Worm (Caenorhabditis elegans) whole organism, L1 larva: ENCODE data around the gene srj-42.

Experiments
- C34B4.2 ChIP-seq: sonication (generic microtip); optimal IDR thresholded peaks from 2 replicates; lab custom pipeline; 2017; ENCODE audit warnings: mild to moderate bottlenecking, missing genetic modification characterization, missing compliant biosample characterization
- F16B12.6 ChIP-seq: fragments of 150-350 bp; optimal IDR thresholded peaks from 2 replicates; lab custom pipeline; 2014; ENCODE audit warnings: missing biosample characterization, missing genetic modification characterization
- Y116A8C.19 ChIP-seq: sonication (generic microtip); optimal IDR thresholded peaks from 2 replicates; lab custom pipeline; 2016; ENCODE audit warnings: missing compliant biosample characterization, missing genetic modification characterization, borderline replicate concordance
- alr-1 ChIP-seq: fragments of 200-800 bp; sonication (Bioruptor generic); optimal IDR thresholded peaks from 2 replicates; lab custom pipeline; 2018; ENCODE audit warnings: borderline replicate concordance, mild to moderate bottlenecking, missing genetic modification characterization, missing compliant biosample characterization
- ceh-8 ChIP-seq: fragments of 200-800 bp; sonication (Bioruptor generic); optimal IDR thresholded peaks from 2 replicates; lab custom pipeline; 2018; ENCODE audit warnings: mild to moderate bottlenecking, missing genetic modification characterization, moderate library complexity, missing compliant biosample characterization
- ceh-88 ChIP-seq: fragments of 200-800 bp; sonication (Bioruptor generic); IDR thresholded peaks from 2 replicates; pipeline ENCODE4 v1.3.6; 2022; ENCODE audit warnings: missing genetic modification characterization, missing compliant biosample characterization
- ces-1 ChIP-seq: fragments of 150-350 bp; optimal IDR thresholded peaks from 2 replicates; lab custom pipeline; 2014; ENCODE audit warnings: missing biosample characterization, missing genetic modification reagents, missing genetic modification characterization
- dpl-1 ChIP-seq, 3 experiments: fragments of 150-350 bp in 2 of 3; sonication (generic microtip) in 1 of 3; optimal IDR thresholded peaks; 2 replicates each; lab custom pipeline; 2014 to 2017; ENCODE audit warnings: missing biosample characterization in 3 of 3, missing genetic modification characterization in 3 of 3, missing genetic modification reagents in 3 of 3
- efl-1 ChIP-seq, 4 experiments: fragments of 150-350 bp; optimal IDR thresholded peaks in 3 of 4; peaks in 1 of 4; 1 replicate in 1 of 4; 2 replicates in 3 of 4; lab custom pipeline; 2014; ENCODE audit warnings: missing biosample characterization in 2 of 4, missing genetic modification characterization in 2 of 4, missing genetic modification reagents in 2 of 4
- egl-27 ChIP-seq, 2 experiments: fragments of 150-350 bp in 1 of 2; sonication (generic microtip); optimal IDR thresholded peaks; 3 replicates each; lab custom pipeline; 2017 to 2018; ENCODE audit warnings: missing biosample characterization in 2 of 2, missing genetic modification characterization in 2 of 2, missing genetic modification reagents in 2 of 2
- elt-2 ChIP-seq: sonication (generic microtip); optimal IDR thresholded peaks from 2 replicates; lab custom pipeline; 2016; ENCODE audit warnings: missing genetic modification characterization, mild to moderate bottlenecking, inconsistent platforms, missing compliant biosample characterization, missing genetic modification reagents
- fkh-10 ChIP-seq: sonication (generic microtip); optimal IDR thresholded peaks from 2 replicates; lab custom pipeline; 2017; ENCODE audit warnings: missing biosample characterization, missing genetic modification reagents, missing genetic modification characterization
- fos-1 ChIP-seq: fragments of 150-350 bp; optimal IDR thresholded peaks from 2 replicates; lab custom pipeline; 2014; ENCODE audit warnings: missing biosample characterization, missing genetic modification characterization
- grh-1 ChIP-seq: fragments of 200-800 bp; sonication (Bioruptor generic); IDR thresholded peaks from 2 replicates; pipeline ENCODE4 v1.3.6; 2022; ENCODE audit warnings: missing genetic modification reagents, missing genetic modification characterization, missing compliant biosample characterization
- lin-14 ChIP-seq: fragments of 200-800 bp; sonication (Bioruptor generic); optimal IDR thresholded peaks from 2 replicates; lab custom pipeline; 2018; ENCODE audit warnings: mild to moderate bottlenecking, missing genetic modification characterization, moderate library complexity, missing compliant biosample characterization
- lin-15B ChIP-seq: fragments of 150-350 bp; sonication (generic microtip); optimal IDR thresholded peaks from 3 replicates; lab custom pipeline; 2014; ENCODE audit warnings: missing biosample characterization, missing genetic modification characterization
- lin-35 ChIP-seq, 2 experiments: fragments of 150-350 bp; optimal IDR thresholded peaks; 2 replicates each; lab custom pipeline; 2014; ENCODE audit warnings: missing biosample characterization in 2 of 2, missing genetic modification characterization in 2 of 2, missing genetic modification reagents in 2 of 2
- lin-39 ChIP-seq: fragments of 150-350 bp; optimal IDR thresholded peaks from 2 replicates; lab custom pipeline; 2014; ENCODE audit warnings: missing biosample characterization, missing genetic modification reagents, missing genetic modification characterization
- lsy-2 ChIP-seq, 2 experiments: fragments of 150-350 bp; optimal IDR thresholded peaks; 2 replicates each; lab custom pipeline; 2014; ENCODE audit warnings: missing biosample characterization in 2 of 2, missing genetic modification characterization in 2 of 2
- mdl-1 ChIP-seq, 2 experiments: fragments of 150-350 bp; optimal IDR thresholded peaks; 2 replicates each; lab custom pipeline; 2014 to 2017; ENCODE audit warnings: missing biosample characterization in 2 of 2, missing genetic modification characterization in 2 of 2, inconsistent platforms in 1 of 2
- mep-1 ChIP-seq: fragments of 150-350 bp; optimal IDR thresholded peaks from 2 replicates; lab custom pipeline; 2014; ENCODE audit warnings: missing biosample characterization, missing genetic modification characterization
- nhr-11 ChIP-seq: fragments of 150-350 bp; optimal IDR thresholded peaks from 2 replicates; lab custom pipeline; 2014; ENCODE audit warnings: missing biosample characterization, missing genetic modification characterization
- nhr-12 ChIP-seq: sonication (generic microtip); optimal IDR thresholded peaks from 2 replicates; lab custom pipeline; 2017; ENCODE audit warnings: missing biosample characterization, missing genetic modification characterization
- nhr-19 ChIP-seq: fragments of 200-800 bp; sonication (Bioruptor generic); conservative IDR thresholded peaks from 2 replicates; pipeline ENCODE4 v1.3.6; 2022; ENCODE audit warnings: missing genetic modification characterization, missing compliant biosample characterization
- nhr-20 ChIP-seq: sonication (generic microtip); optimal IDR thresholded peaks from 2 replicates; lab custom pipeline; 2016; ENCODE audit warnings: mild to moderate bottlenecking, missing genetic modification characterization, missing compliant biosample characterization
- nhr-28 ChIP-seq: fragments of 150-350 bp; optimal IDR thresholded peaks from 2 replicates; lab custom pipeline; 2014; ENCODE audit warnings: missing biosample characterization, missing genetic modification characterization
- nhr-47 ChIP-seq: sonication (generic microtip); optimal IDR thresholded peaks from 2 replicates; lab custom pipeline; 2016; ENCODE audit warnings: mild to moderate bottlenecking, missing genetic modification characterization, moderate library complexity, missing compliant biosample characterization
- nhr-76 ChIP-seq: sonication (generic microtip); optimal IDR thresholded peaks from 2 replicates; lab custom pipeline; 2017; ENCODE audit warnings: missing biosample characterization, missing genetic modification characterization
- nhr-84 ChIP-seq: sonication (generic microtip); optimal IDR thresholded peaks from 2 replicates; lab custom pipeline; 2017; ENCODE audit warnings: missing biosample characterization, missing genetic modification characterization
- nhr-85 ChIP-seq: sonication (generic microtip); peaks from one replicate; lab custom pipeline; 2016; ENCODE audit warnings: missing genetic modification characterization, inconsistent platforms, missing compliant biosample characterization
- nhr-90 ChIP-seq: sonication (generic microtip); optimal IDR thresholded peaks from 2 replicates; lab custom pipeline; 2016; ENCODE audit warnings: mild to moderate bottlenecking, missing genetic modification characterization, missing compliant biosample characterization; ENCODE audit not compliant: poor library complexity
- snpc-4 ChIP-seq: fragments of 150-350 bp; optimal IDR thresholded peaks from 2 replicates; lab custom pipeline; 2014; ENCODE audit warnings: missing biosample characterization, missing genetic modification characterization
- sox-4 ChIP-seq: sonication (generic microtip); optimal IDR thresholded peaks from 2 replicates; lab custom pipeline; 2016; ENCODE audit warnings: missing genetic modification characterization, missing compliant biosample characterization
- sup-37 ChIP-seq: fragments of 200-800 bp; sonication (Bioruptor generic); optimal IDR thresholded peaks from 2 replicates; lab custom pipeline; 2018; ENCODE audit warnings: mild to moderate bottlenecking, missing genetic modification characterization, missing compliant biosample characterization
- swsn-7 ChIP-seq: sonication (generic microtip); optimal IDR thresholded peaks from 2 replicates; lab custom pipeline; 2016; ENCODE audit warnings: missing genetic modification characterization, missing compliant biosample characterization
- tbx-2 ChIP-seq: sonication (generic microtip); optimal IDR thresholded peaks from 2 replicates; lab custom pipeline; 2016; ENCODE audit warnings: missing genetic modification characterization, missing compliant biosample characterization
- tlp-1 ChIP-seq: fragments of 150-350 bp; optimal IDR thresholded peaks from 2 replicates; lab custom pipeline; 2014; ENCODE audit warnings: missing biosample characterization, missing genetic modification characterization
- unc-30 ChIP-seq: sonication (generic microtip); optimal IDR thresholded peaks from 2 replicates; lab custom pipeline; 2017; ENCODE audit warnings: missing biosample characterization, missing genetic modification characterization
- unc-98 ChIP-seq: fragments of 200-800 bp; sonication (Bioruptor generic); IDR thresholded peaks from 2 replicates; pipeline ENCODE4 v1.3.6; 2022; ENCODE audit warnings: missing genetic modification characterization, missing compliant biosample characterization
- vab-15 ChIP-seq: sonication (generic microtip); optimal IDR thresholded peaks from 2 replicates; lab custom pipeline; 2017; ENCODE audit warnings: missing genotype, mild to moderate bottlenecking, missing genetic modification characterization, missing compliant biosample characterization
- xbp-1 ChIP-seq: sonication (generic microtip); optimal IDR thresholded peaks from 2 replicates; lab custom pipeline; 2016; ENCODE audit warnings: missing genetic modification characterization, missing compliant biosample characterization
- zip-4 ChIP-seq: fragments of 200-800 bp; sonication (Bioruptor generic); optimal IDR thresholded peaks from 2 replicates; lab custom pipeline; 2018; ENCODE audit warnings: mild to moderate bottlenecking, missing genetic modification characterization, moderate library complexity, missing compliant biosample characterization
- ztf-4 ChIP-seq: fragments of 150-350 bp; optimal IDR thresholded peaks from 2 replicates; lab custom pipeline; 2014; ENCODE audit warnings: missing biosample characterization, missing genetic modification characterization

Gene srj-42

DNA sequence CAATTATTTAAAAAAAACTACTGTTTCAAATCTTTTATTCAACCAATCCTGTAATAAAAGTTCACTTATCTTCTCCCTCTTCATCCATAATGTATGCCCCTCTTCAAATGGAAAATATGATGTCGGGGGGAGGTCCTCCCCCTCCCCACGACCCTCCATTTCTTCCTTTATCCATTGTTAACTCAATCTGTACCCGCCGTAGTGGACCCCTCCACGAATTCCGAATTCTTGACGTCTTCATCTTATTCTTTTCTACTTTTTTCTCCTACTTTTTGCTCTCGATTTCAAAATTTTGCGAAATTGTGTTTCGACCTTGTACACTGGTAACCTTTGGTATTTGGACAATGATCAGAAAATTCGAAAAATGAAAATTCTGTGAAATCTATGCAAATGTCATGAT, 16.2 kb downstream of the srj-42 start, which contains the start of gene lgc-52:
lgc-52 (plus strand) TSS at position 268 of the 400 bp plus-strand sequence.
- TF ChIP-seq sox-4 = no peak
- peak; percentile 39 for TF ChIP-seq fkh-10

DNA sequence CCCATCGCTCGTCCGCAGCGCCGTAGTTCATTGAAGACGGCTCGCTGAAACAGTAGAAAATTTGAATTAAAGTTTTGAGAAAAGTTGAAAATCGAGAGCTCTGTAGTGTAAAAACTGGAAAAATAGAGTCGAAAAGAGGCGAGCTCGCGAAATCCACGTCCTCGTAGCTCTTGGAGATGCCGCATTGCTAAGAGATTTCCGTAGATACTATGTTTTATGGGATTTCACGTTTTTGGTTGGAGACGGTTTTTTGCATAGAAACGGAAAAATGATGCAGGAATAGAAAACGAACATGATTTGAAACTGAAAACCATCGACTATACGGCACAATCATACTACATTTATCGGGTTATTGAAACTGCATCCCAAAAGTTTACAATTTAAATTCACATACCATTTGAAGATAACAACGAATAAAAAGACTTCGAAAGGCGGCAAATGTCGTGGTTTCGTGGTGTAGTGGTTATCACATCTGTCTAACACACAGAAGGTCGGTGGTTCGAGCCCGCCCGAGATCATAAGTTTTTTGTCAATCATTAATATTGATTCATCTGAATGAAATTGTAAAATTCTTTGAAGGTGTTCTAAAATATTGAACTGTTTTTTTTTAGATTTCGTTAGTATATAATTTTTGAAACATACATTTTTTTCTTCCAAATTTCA, 17.0 kb downstream of the srj-42 start, which contains the start of gene pkd-2:
pkd-2 (minus strand) TSS at position 51 of the 663 bp plus-strand sequence.
- no peak for TF ChIP-seq zip-4 (GFP tag; lab: Kevin White, UChicago)
- no peak for TF ChIP-seq mep-1 (tag; lab: Kevin White, UChicago)
- TF ChIP-seq egl-27 (tag; optimal IDR thresholded peaks at IDR 0.05; lab: Kevin White, UChicago) = no peak
- TF ChIP-seq nhr-90 (tag; lab: Kevin White, UChicago) = peak; percentile 39
- no peak for TF ChIP-seq unc-98
- TF ChIP-seq snpc-4 (tag; lab: Kevin White, UChicago) = no peak
- TF ChIP-seq unc-30 = no peak
- TF ChIP-seq ceh-8 (GFP tag; lab: Kevin White, UChicago) = no peak
- no peak for TF ChIP-seq sup-37 (GFP tag; lab: Kevin White, UChicago)
- TF ChIP-seq fos-1 (tag; lab: Kevin White, UChicago) = no peak
- TF ChIP-seq F16B12.6 (tag; lab: Kevin White, UChicago) = no peak
- no peak for TF ChIP-seq Y116A8C.19 (tag; lab: Kevin White, UChicago)
- no peak for TF ChIP-seq nhr-76 (tag; lab: Kevin White, UChicago)
- TF ChIP-seq nhr-47 = no peak
- TF ChIP-seq sox-4 = no peak
- peak; percentile 13 for TF ChIP-seq elt-2
- no peak for TF ChIP-seq ces-1 (GFP tag; lab: Kevin White, UChicago)
- no peak for TF ChIP-seq nhr-20 (tag; lab: Kevin White, UChicago)
- TF ChIP-seq nhr-11 (tag; lab: Kevin White, UChicago) = no peak
- TF ChIP-seq vab-15 = no peak
- no peak for TF ChIP-seq ztf-4 (tag; lab: Kevin White, UChicago)
- peak in 1 of 2 experiments; percentile 16 for TF ChIP-seq efl-1 (optimal IDR thresholded peaks at IDR 0.05; lab: Kevin White, UChicago)
- peak in 1 of 2 experiments; percentile 86 for TF ChIP-seq efl-1 (GFP tag; optimal IDR thresholded peaks at IDR 0.05 in 1 of 2; lab: Kevin White, UChicago)
- TF ChIP-seq nhr-19 (GFP tag; lab: Robert Waterston, UW) = 0 out of 2 replicates have a peak, but pooled peaks have one; percentile 11
- TF ChIP-seq tlp-1 (tag; lab: Kevin White, UChicago) = no peak
- no peak for TF ChIP-seq dpl-1 (GFP tag; optimal IDR thresholded peaks at IDR 0.05; lab: Kevin White, UChicago)
- TF ChIP-seq lin-15B (tag; lab: Kevin White, UChicago) = no peak
- TF ChIP-seq, all 84 proteins: peak for 4

DNA sequence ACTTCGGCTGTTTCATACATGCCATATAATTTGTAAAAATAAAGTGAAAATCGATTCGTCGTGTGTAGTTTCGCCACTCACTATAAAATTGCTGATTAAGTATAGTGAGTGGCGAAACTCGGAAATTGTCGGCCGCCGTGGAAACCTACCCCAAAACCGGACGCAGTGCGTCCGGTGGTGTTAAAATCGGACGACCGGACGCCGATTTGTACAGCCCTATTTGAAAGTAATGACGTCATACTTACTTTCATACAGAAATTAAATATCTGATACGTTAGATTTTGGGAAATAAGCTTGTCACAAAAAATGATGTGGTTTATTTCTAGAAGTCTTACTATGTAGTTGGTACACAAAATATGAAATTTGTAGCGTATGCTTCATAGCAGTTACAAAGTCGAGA, 17.8 kb downstream of the srj-42 start:
- TF ChIP-seq tbx-2 (tag; lab: Kevin White, UChicago) (no peak), swsn-7 (tag; lab: Kevin White, UChicago) (no peak), dpl-1 (GFP tag; optimal IDR thresholded peaks at IDR 0.05; lab: Kevin White, UChicago) (no peak), nhr-90 (tag; lab: Kevin White, UChicago) (peak; percentile 12), snpc-4 (tag; lab: Kevin White, UChicago) (peak; percentile 85), nhr-76 (tag; lab: Kevin White, UChicago) (no peak), nhr-85 (no peak), nhr-47 (no peak), nhr-19 (GFP tag; lab: Robert Waterston, UW) (peak; percentile 34; the same call in 1 of the 2 replicates), nhr-28 (tag; lab: Kevin White, UChicago) (no peak)

DNA sequence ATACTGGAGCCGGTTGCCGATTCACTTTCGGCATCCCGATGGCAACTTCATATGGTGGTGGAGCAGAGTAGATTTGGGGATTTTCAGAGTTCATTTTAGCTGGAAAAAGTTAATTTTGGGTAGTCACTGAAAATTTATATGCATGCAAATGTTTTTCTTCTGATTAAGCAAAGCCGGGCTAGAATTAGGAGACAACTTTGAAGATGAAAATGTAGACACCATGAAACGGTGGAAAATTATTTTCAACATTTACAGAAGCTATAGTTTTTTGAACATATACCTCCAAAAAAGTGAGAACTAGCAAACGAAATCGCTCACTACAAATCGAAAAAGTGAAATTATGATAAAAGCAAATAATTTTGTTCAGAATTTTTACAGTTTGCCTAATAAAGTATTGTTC, 31.8 kb downstream of the srj-42 start, which contains the start of gene Y40H7A.11:
Y40H7A.11 (minus strand) TSS at position 101 of the 400 bp plus-strand sequence.
- no peak for TF ChIP-seq lsy-2 (tag; optimal IDR thresholded peaks at IDR 0.05; lab: Kevin White, UChicago)

DNA sequence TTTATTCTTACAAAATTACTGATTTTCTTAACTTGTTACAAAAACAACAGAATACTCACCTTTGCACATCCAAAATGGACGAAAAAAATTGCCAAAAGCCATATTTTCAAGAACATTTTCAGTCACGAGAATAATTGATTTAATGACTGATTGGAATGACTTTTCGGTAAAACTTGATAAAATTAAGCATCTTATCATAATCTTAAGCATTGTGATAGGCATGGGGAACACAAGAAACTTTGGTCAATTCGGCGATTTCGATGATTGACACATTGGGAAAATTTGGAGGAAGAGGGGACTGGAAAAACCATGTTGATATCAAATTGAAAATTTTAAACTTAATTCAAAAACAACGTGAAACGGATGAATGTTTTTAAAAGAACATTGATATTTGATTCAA, 36.6 kb downstream of the srj-42 start, which contains the start of gene Y40H7A.10:
Y40H7A.10 (minus strand) TSS at position 128 of the 400 bp plus-strand sequence.
- TF ChIP-seq F16B12.6 (tag; lab: Kevin White, UChicago) = no peak
- no peak for TF ChIP-seq ceh-88
- TF ChIP-seq nhr-84 (tag; lab: Kevin White, UChicago) = no peak
- TF ChIP-seq sup-37 (GFP tag; lab: Kevin White, UChicago) = no peak
- no peak for TF ChIP-seq ces-1 (GFP tag; lab: Kevin White, UChicago)
- TF ChIP-seq mdl-1 (tag; optimal IDR thresholded peaks at IDR 0.05; lab: Kevin White, UChicago) = no peak
- TF ChIP-seq lin-39 (tag; lab: Kevin White, UChicago) = no peak
- no peak for TF ChIP-seq alr-1
- no peak for TF ChIP-seq C34B4.2 (tag; lab: Kevin White, UChicago)
- TF ChIP-seq unc-30 = no peak
- TF ChIP-seq lin-35 (GFP tag; optimal IDR thresholded peaks at IDR 0.05; lab: Kevin White, UChicago) = no peak
- TF ChIP-seq nhr-12 (tag; lab: Kevin White, UChicago) = no peak
- TF ChIP-seq egl-27 (tag; optimal IDR thresholded peaks at IDR 0.05; lab: Kevin White, UChicago) = no peak
- no peak for TF ChIP-seq xbp-1 (tag; lab: Kevin White, UChicago)
- TF ChIP-seq lin-14 (GFP tag; lab: Kevin White, UChicago) = no peak
- no peak for TF ChIP-seq grh-1 (GFP tag; lab: Robert Waterston, UW)
